Worm (Caenorhabditis elegans) whole organism, L2 larva: ENCODE measurements around the gene F53F8.6.

Source experiments
- ama-1 ChIP-seq: fragments of 150-350 bp; optimal IDR thresholded peaks from 2 replicates; lab custom pipeline; 2018; ENCODE audit warnings: inconsistent platforms
- ceh-16 ChIP-seq: fragments of 150-350 bp; optimal IDR thresholded peaks from 2 replicates; lab custom pipeline; 2014; ENCODE audit warnings: missing biosample characterization, missing genetic modification characterization
- lin-13 ChIP-seq: fragments of 150-350 bp; optimal IDR thresholded peaks from 2 replicates; lab custom pipeline; 2014; ENCODE audit warnings: missing biosample characterization, missing genetic modification reagents, missing genetic modification characterization
- lin-39 ChIP-seq: fragments of 150-350 bp; optimal IDR thresholded peaks from 2 replicates; lab custom pipeline; 2014; ENCODE audit warnings: missing biosample characterization, missing genetic modification reagents, missing genetic modification characterization

DNA sequence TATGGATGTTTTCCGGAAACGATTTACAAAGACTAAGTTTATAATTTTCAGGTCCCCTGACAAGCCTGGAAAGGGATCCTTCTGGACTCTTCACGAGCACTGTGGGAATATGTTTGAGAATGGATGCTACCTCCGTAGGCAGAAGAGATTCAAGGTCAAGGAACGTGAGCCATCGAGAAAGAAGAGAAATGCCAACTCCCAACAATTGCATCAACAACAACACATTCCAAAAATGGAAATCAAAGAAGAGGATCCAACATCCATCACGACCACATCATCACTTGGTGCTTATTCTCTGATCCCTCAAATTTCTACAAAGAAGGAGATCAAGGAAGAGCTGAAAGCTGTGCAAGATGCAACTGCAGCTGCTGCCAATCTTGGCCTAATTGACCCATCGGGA, 54.1 kb downstream of the F53F8.6 start:
- no peak for TF ChIP-seq lin-39 (tag; lab: Kevin White, UChicago)
- no peak for TF ChIP-seq ama-1 (lab: Kevin White, UChicago)
- no peak for TF ChIP-seq lin-13
- TF ChIP-seq ceh-16 (tag; lab: Kevin White, UChicago) = no peak
